Worm (Caenorhabditis elegans) whole organism, L3 larva: ENCODE data around the gene josd-1.
A peak's percentile ranks its signal among the peaks of the same experiment; 100 is the strongest.

Experiments
- aly-2 ChIP-seq: fragments of 150-350 bp; optimal IDR thresholded peaks from 2 replicates; lab custom pipeline; 2014; ENCODE audit warnings: missing biosample characterization, missing genetic modification characterization
- ceh-16 ChIP-seq: sonication (generic microtip); optimal IDR thresholded peaks from 2 replicates; lab custom pipeline; 2017; ENCODE audit warnings: missing biosample characterization, missing genetic modification characterization
- ceh-9 ChIP-seq: sonication (generic microtip); optimal IDR thresholded peaks from 2 replicates; lab custom pipeline; 2018; ENCODE audit warnings: missing biosample characterization, missing genetic modification characterization
- egl-27 ChIP-seq: sonication (generic microtip); optimal IDR thresholded peaks from 4 replicates; lab custom pipeline; 2017; ENCODE audit warnings: missing biosample characterization, missing genetic modification reagents, missing genetic modification characterization
- elt-2 ChIP-seq: sonication (generic microtip); optimal IDR thresholded peaks from 2 replicates; lab custom pipeline; 2016; ENCODE audit warnings: missing genetic modification reagents, mild to moderate bottlenecking, missing genetic modification characterization, missing compliant biosample characterization
- elt-3 ChIP-seq, 3 experiments: fragments of 150-350 bp in 1 of 3; sonication (generic microtip) in 2 of 3; optimal IDR thresholded peaks; 2 replicates in 2 of 3; 4 replicates in 1 of 3; lab custom pipeline; 2014 to 2017; ENCODE audit warnings: missing biosample characterization in 3 of 3, missing genetic modification characterization in 3 of 3
- eor-1 ChIP-seq, 2 experiments: fragments of 150-350 bp; optimal IDR thresholded peaks; 2 replicates each; lab custom pipeline; 2014 to 2018; ENCODE audit warnings: missing biosample characterization in 2 of 2, missing genetic modification characterization in 2 of 2
- fkh-10 ChIP-seq: sonication (generic microtip); optimal IDR thresholded peaks from 2 replicates; lab custom pipeline; 2017; ENCODE audit warnings: missing biosample characterization, missing genetic modification reagents, missing genetic modification characterization
- fkh-2 ChIP-seq: fragments of 150-350 bp; optimal IDR thresholded peaks from 2 replicates; lab custom pipeline; 2014; ENCODE audit warnings: missing biosample characterization, missing genetic modification reagents, missing genetic modification characterization
- hmg-11 ChIP-seq: sonication (generic microtip); optimal IDR thresholded peaks from 2 replicates; lab custom pipeline; 2016; ENCODE audit warnings: missing genetic modification characterization, missing compliant biosample characterization
- jun-1 ChIP-seq: fragments of 150-350 bp; optimal IDR thresholded peaks from 2 replicates; lab custom pipeline; 2014; ENCODE audit warnings: missing biosample characterization, missing genetic modification reagents, missing genetic modification characterization
- lin-15B ChIP-seq: fragments of 150-350 bp; optimal IDR thresholded peaks from 2 replicates; lab custom pipeline; 2014; ENCODE audit warnings: missing biosample characterization, missing genetic modification characterization
- lin-39 ChIP-seq: fragments of 150-350 bp; optimal IDR thresholded peaks from 2 replicates; lab custom pipeline; 2018; ENCODE audit warnings: missing biosample characterization, missing genetic modification reagents, missing genetic modification characterization
- lsy-12 ChIP-seq: sonication (generic microtip); optimal IDR thresholded peaks from 2 replicates; lab custom pipeline; 2016; ENCODE audit warnings: mild to moderate bottlenecking, missing genetic modification characterization, missing compliant biosample characterization
- mdl-1 ChIP-seq: fragments of 150-350 bp; optimal IDR thresholded peaks from 2 replicates; lab custom pipeline; 2014; ENCODE audit warnings: missing biosample characterization, missing genetic modification characterization
- nfya-1 ChIP-seq: sonication (generic microtip); optimal IDR thresholded peaks from 2 replicates; lab custom pipeline; 2017; ENCODE audit warnings: missing genetic modification characterization, mild to moderate bottlenecking, missing compliant biosample characterization, antibody characterized with exemption, moderate library complexity; ENCODE audit not compliant: insufficient read depth
- nhr-11 ChIP-seq: fragments of 150-350 bp; optimal IDR thresholded peaks from 2 replicates; lab custom pipeline; 2014; ENCODE audit warnings: missing biosample characterization, missing genetic modification characterization
- nhr-12 ChIP-seq: fragments of 150-350 bp; optimal IDR thresholded peaks from 2 replicates; lab custom pipeline; 2014; ENCODE audit warnings: missing biosample characterization, missing genetic modification characterization
- nhr-23 ChIP-seq: fragments of 150-350 bp; optimal IDR thresholded peaks from 2 replicates; lab custom pipeline; 2014; ENCODE audit warnings: missing biosample characterization, missing genetic modification reagents, missing genetic modification characterization
- nhr-237 ChIP-seq: fragments of 150-350 bp; optimal IDR thresholded peaks from 2 replicates; lab custom pipeline; 2014; ENCODE audit warnings: missing biosample characterization, missing genetic modification characterization
- nhr-25 ChIP-seq: sonication (generic microtip); optimal IDR thresholded peaks from 2 replicates; lab custom pipeline; 2017; ENCODE audit warnings: missing biosample characterization, missing genetic modification characterization
- nhr-43 ChIP-seq: sonication (generic microtip); optimal IDR thresholded peaks from 2 replicates; lab custom pipeline; 2016; ENCODE audit warnings: mild to moderate bottlenecking, missing genetic modification characterization, missing compliant biosample characterization; ENCODE audit not compliant: poor library complexity, severe bottlenecking
- nhr-67 ChIP-seq: fragments of 150-350 bp; optimal IDR thresholded peaks from 2 replicates; lab custom pipeline; 2014; ENCODE audit warnings: missing biosample characterization, missing genetic modification characterization
- nhr-77 ChIP-seq: fragments of 150-350 bp; optimal IDR thresholded peaks from 2 replicates; lab custom pipeline; 2014; ENCODE audit warnings: missing biosample characterization, missing genetic modification characterization
- pha-4 ChIP-seq: fragments of 150-350 bp; optimal IDR thresholded peaks from 2 replicates; lab custom pipeline; 2014; ENCODE audit warnings: missing biosample characterization, missing genetic modification reagents, missing genetic modification characterization
- pqm-1 ChIP-seq: fragments of 150-350 bp; optimal IDR thresholded peaks from 2 replicates; lab custom pipeline; 2017; ENCODE audit warnings: missing biosample characterization, missing genetic modification characterization, inconsistent platforms
- sea-2 ChIP-seq: fragments of 150-350 bp; sonication (generic microtip); optimal IDR thresholded peaks from 4 replicates; lab custom pipeline; 2014; ENCODE audit warnings: missing biosample characterization, missing genetic modification reagents, missing genetic modification characterization
- skn-1 ChIP-seq: fragments of 150-350 bp; optimal IDR thresholded peaks from 2 replicates; lab custom pipeline; 2014; ENCODE audit warnings: missing biosample characterization, missing genetic modification characterization
- snpc-4 ChIP-seq: fragments of 150-350 bp; optimal IDR thresholded peaks from 2 replicates; lab custom pipeline; 2014; ENCODE audit warnings: missing biosample characterization, missing genetic modification characterization
- tbx-2 ChIP-seq: sonication (generic microtip); optimal IDR thresholded peaks from 2 replicates; lab custom pipeline; 2016; ENCODE audit warnings: mild to moderate bottlenecking, missing genetic modification characterization, missing compliant biosample characterization
- unc-39 ChIP-seq: sonication (generic microtip); optimal IDR thresholded peaks from 4 replicates; lab custom pipeline; 2017; ENCODE audit warnings: missing biosample characterization, missing genetic modification characterization
- zag-1 ChIP-seq: fragments of 150-350 bp; optimal IDR thresholded peaks from 2 replicates; lab custom pipeline; 2014; ENCODE audit warnings: missing biosample characterization, missing genetic modification characterization
- ztf-11 ChIP-seq: fragments of 150-350 bp; optimal IDR thresholded peaks from 2 replicates; lab custom pipeline; 2014; ENCODE audit warnings: missing biosample characterization, missing genetic modification characterization

josd-1 gene

DNA sequence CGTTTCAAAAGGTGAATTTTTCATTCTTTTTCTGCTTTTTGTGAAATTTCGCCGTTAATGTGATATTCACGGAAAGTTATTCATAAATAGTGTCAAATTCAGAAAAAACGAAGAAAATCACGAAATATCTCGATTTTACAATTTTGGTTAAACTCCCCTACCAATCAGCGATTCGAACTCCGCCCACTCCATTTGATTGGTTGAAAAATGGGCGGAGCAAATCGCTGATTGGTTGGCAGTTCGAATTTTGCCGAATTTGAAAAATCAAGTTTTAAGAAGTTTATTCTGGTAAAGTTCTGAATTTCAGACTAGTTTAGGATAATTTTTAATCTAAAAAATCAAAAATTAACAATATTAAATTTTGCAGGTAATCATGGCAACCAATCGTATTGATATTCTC lies 28.2 kb downstream of the josd-1 start:
- TF ChIP-seq skn-1 (tag; lab: Kevin White, UChicago) (no peak), nhr-67 (tag; lab: Kevin White, UChicago) (no peak), lin-39 (tag; lab: Kevin White, UChicago) (no peak), nfya-1 (tag; lab: Kevin White, UChicago) (peak; percentile 93)

DNA sequence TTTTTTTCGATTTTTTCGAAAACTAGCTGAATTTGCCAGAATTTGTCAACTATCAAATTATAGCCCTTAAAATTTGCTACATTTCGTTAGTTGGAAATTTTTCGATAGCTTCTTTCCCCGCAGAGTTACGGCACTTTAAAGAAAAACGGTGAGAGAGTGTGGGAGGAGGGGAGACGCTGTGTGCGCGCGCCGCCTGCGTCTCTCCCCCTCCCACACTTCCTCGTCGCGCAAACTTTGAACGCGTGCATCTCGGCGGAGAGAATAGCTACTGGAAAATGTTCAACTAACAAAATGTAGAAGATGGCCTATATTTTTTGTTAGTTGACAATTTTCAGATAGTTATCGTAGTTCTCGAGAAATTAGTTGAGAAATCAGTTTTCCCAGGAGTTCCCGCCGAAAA lies 30.2 kb downstream of the josd-1 start:
- TF ChIP-seq snpc-4 (tag; lab: Kevin White, UChicago) (no peak), ceh-16 (tag; lab: Kevin White, UChicago) (no peak), hmg-11 (tag; lab: Kevin White, UChicago) (no peak), nhr-237 (tag; lab: Kevin White, UChicago) (no peak), fkh-2 (tag; lab: Kevin White, UChicago) (no peak), eor-1 (tag; optimal IDR thresholded peaks at IDR 0.05; lab: Kevin White, UChicago) (no peak), nhr-23 (tag; lab: Kevin White, UChicago) (no peak), mdl-1 (tag; lab: Kevin White, UChicago) (no peak), elt-2 (tag; lab: Kevin White, UChicago) (no peak), nhr-12 (no peak), sea-2 (GFP tag; lab: Kevin White, UChicago) (no peak), nhr-77 (tag; lab: Kevin White, UChicago) (no peak), lin-15B (tag; lab: Kevin White, UChicago) (no peak)

DNA sequence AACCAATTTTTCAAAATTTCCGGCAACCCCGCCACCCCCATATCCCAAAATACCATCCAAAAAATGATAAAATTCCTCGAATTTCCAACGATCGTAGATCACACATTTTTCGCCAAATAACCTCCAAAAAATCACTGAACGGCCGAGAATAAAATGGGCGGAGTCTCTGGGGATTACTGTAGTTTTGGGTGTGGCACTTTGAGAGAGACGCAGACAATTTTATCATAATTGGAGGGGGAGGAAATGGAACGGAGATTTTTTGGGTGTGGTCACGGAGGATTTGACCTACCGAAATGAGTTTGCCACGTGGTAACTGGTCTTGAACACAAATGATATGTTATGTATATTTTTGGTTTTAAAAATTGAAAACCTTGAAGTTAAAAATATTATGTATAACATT lies 32.0 kb downstream of the josd-1 start:
- TF ChIP-seq aly-2 (no peak), nfya-1 (tag; lab: Kevin White, UChicago) (peak; percentile 56), lsy-12 (tag; lab: Kevin White, UChicago) (no peak), nhr-43 (tag; lab: Kevin White, UChicago) (no peak), nhr-67 (tag; lab: Kevin White, UChicago) (no peak)

DNA sequence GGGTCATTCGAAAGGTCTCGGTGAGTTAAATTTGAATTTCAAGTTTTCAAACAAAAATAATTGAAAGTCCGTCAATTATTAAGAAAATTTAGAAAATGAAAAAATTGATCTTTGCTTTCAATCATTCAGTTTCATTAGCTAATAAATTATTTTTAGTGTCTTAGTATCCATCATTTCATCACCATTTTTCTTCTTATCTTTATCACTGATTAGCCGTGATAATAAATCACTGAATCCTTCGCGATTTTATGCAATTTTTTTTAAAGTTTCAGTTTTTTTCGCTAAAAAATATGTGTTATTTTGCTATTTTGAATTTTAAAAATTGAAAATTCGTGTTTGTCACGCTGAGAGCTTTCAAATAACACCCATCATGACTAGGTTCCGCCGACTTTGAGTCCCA lies 32.6 kb downstream of the josd-1 start:
- TF ChIP-seq lin-39 (tag; lab: Kevin White, UChicago): no peak
- TF ChIP-seq ztf-11 (tag; lab: Kevin White, UChicago): no peak
- no peak for TF ChIP-seq pha-4 (tag; lab: Kevin White, UChicago)
- TF ChIP-seq ceh-9 (tag; lab: Kevin White, UChicago): no peak
- TF ChIP-seq elt-3 (tag; optimal IDR thresholded peaks at IDR 0.05; lab: Kevin White, UChicago): peak in 1 of 3 experiments; percentile 16
- TF ChIP-seq zag-1 (tag; lab: Kevin White, UChicago): no peak
- no peak for TF ChIP-seq nhr-11
- no peak for TF ChIP-seq nhr-67 (tag; lab: Kevin White, UChicago)
- TF ChIP-seq nhr-23 (tag; lab: Kevin White, UChicago): peak; percentile 21
- TF ChIP-seq fkh-2 (tag; lab: Kevin White, UChicago): no peak
- no peak for TF ChIP-seq hmg-11 (tag; lab: Kevin White, UChicago)
- TF ChIP-seq fkh-10 (GFP tag; lab: Kevin White, UChicago): no peak
- no peak for TF ChIP-seq ceh-16 (tag; lab: Kevin White, UChicago)
- TF ChIP-seq pqm-1: no peak

DNA sequence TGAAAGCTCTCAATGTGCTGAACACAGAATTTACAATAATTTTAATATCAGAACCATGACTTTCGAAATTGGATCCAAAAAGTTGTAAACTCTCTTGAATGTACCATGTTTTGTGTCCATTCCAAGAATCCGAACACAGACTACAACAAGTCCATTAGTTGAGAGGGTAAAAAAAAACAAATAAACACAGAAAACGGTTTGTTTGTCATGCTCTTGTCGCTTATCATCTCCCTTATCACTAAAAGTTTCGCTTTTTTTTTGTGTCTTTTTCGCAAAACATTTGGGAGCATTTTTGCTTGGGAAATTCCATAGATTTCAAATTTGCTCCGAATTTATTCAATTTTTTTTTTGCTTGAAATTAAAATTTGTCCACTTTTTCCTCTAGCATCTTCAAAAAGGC lies 33.1 kb downstream of the josd-1 start:
- TF ChIP-seq skn-1 (tag; lab: Kevin White, UChicago) (peak; percentile 27), pha-4 (tag; lab: Kevin White, UChicago) (peak; percentile 67), elt-2 (tag; lab: Kevin White, UChicago) (peak; percentile 69), fkh-10 (GFP tag; lab: Kevin White, UChicago) (no peak), pqm-1 (peak; percentile 49), ztf-11 (tag; lab: Kevin White, UChicago) (no peak)

DNA sequence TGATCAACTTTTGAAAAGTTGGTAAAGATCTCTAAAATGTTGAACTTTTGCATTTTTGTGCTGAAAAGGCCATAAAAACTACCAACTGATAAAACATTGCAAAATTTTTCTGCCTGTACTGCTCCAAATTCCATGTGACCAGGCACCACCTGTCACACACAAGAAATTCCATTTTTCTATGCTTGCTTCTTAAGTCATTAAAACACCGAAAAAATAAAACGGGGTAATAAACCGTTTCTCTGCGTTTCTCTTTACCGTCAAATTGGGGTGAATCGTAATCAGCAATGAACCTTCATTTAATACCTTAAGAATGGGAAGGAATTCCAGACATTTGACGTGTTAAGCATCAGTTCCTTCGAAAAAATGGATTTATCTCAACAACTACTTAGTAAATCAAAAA lies 33.8 kb downstream of the josd-1 start:
- no peak for TF ChIP-seq nhr-25 (tag; lab: Kevin White, UChicago)
- no peak for TF ChIP-seq unc-39
- peak; percentile 37 for TF ChIP-seq pha-4 (tag; lab: Kevin White, UChicago)
- TF ChIP-seq fkh-2 (tag; lab: Kevin White, UChicago): no peak
- TF ChIP-seq nhr-23 (tag; lab: Kevin White, UChicago): no peak
- no peak for TF ChIP-seq tbx-2 (tag; lab: Kevin White, UChicago)
- no peak for TF ChIP-seq nhr-12
- TF ChIP-seq pqm-1: peak; percentile 86
- no peak for TF ChIP-seq egl-27
- peak; percentile 11 for TF ChIP-seq jun-1 (tag; lab: Kevin White, UChicago)
- TF ChIP-seq elt-2 (tag; lab: Kevin White, UChicago): peak; percentile 94
- TF ChIP-seq nfya-1 (tag; lab: Kevin White, UChicago): no peak
- TF ChIP-seq lin-39 (tag; lab: Kevin White, UChicago): no peak
- TF ChIP-seq, all 47 proteins: peak for 4
